Fruit fly (Drosophila melanogaster) whole organism, embryonic: ENCODE results near the gene CG3984.

ENCODE experiments used
- Ada2b ChIP-seq: fragments of 200-800 bp; sonication (Bioruptor generic); IDR thresholded peaks from 2 replicates; pipeline ENCODE4 v1.3.6; 2022; ENCODE audit warnings: missing biosample characterization, missing genetic modification characterization
- Atf-2 ChIP-seq: fragments of 200-800 bp; sonication (Bioruptor generic); optimal IDR thresholded peaks from 2 replicates; lab custom pipeline; 2016; ENCODE audit warnings: missing biosample characterization, missing genetic modification characterization
- Atf6 ChIP-seq: fragments of 200-800 bp; sonication (Bioruptor generic); IDR thresholded peaks from 2 replicates; pipeline ENCODE4 v1.3.6; 2022; ENCODE audit warnings: missing biosample characterization, missing genetic modification characterization
- BtbVII ChIP-seq: fragments of 200-800 bp; sonication (Bioruptor generic); optimal IDR thresholded peaks from 3 replicates; lab custom pipeline; 2017; ENCODE audit warnings: missing biosample characterization, mild to moderate bottlenecking, missing genetic modification characterization
- CG10431 ChIP-seq: fragments of 200-800 bp; sonication (Bioruptor generic); optimal IDR thresholded peaks from 3 replicates; lab custom pipeline; 2018; ENCODE audit warnings: missing biosample characterization, mild to moderate bottlenecking, missing genetic modification characterization
- CG10979 ChIP-seq: fragments of 200-800 bp; sonication (Bioruptor generic); optimal IDR thresholded peaks from 2 replicates; lab custom pipeline; 2018; ENCODE audit warnings: missing biosample characterization, mild to moderate bottlenecking, missing genetic modification characterization, moderate library complexity
- CG11398 ChIP-seq: fragments of 200-800 bp; sonication (Bioruptor generic); optimal IDR thresholded peaks from 2 replicates; lab custom pipeline; 2016; ENCODE audit warnings: missing biosample characterization, missing genetic modification characterization
- CG13424 ChIP-seq: fragments of 200-800 bp; sonication (Bioruptor generic); optimal IDR thresholded peaks from 2 replicates; lab custom pipeline; 2019; ENCODE audit warnings: missing biosample characterization, mild to moderate bottlenecking, missing genetic modification characterization, moderate library complexity
- CG14014 ChIP-seq: fragments of 200-800 bp; sonication (Bioruptor generic); IDR thresholded peaks from 2 replicates; pipeline ENCODE4 v1.3.6; 2022; ENCODE audit warnings: missing biosample characterization, missing genetic modification characterization
- CG14965 ChIP-seq: fragments of 200-800 bp; sonication (Bioruptor generic); optimal IDR thresholded peaks from 2 replicates; lab custom pipeline; 2016; ENCODE audit warnings: missing biosample characterization, missing genetic modification characterization, borderline replicate concordance
- CG15073 ChIP-seq: fragments of 200-800 bp; sonication (Bioruptor generic); optimal IDR thresholded peaks from 2 replicates; lab custom pipeline; 2016; ENCODE audit warnings: missing biosample characterization, missing genetic modification characterization
- CG15601 ChIP-seq: fragments of 200-800 bp; sonication (Bioruptor generic); optimal IDR thresholded peaks from 3 replicates; lab custom pipeline; 2019; ENCODE audit warnings: missing biosample characterization, mild to moderate bottlenecking, missing genetic modification characterization, moderate library complexity
- CG1603 ChIP-seq: fragments of 200-800 bp; sonication (Bioruptor generic); optimal IDR thresholded peaks from 2 replicates; lab custom pipeline; 2019; ENCODE audit warnings: missing biosample characterization, mild to moderate bottlenecking, missing genetic modification characterization, moderate library complexity
- CG17361 ChIP-seq: fragments of 200-800 bp; sonication (Bioruptor generic); IDR thresholded peaks from 3 replicates; pipeline ENCODE4 v1.3.6; 2022; ENCODE audit warnings: missing biosample characterization, missing genetic modification characterization
- CG18599 ChIP-seq: fragments of 200-800 bp; sonication (Bioruptor generic); optimal IDR thresholded peaks from 3 replicates; lab custom pipeline; 2017; ENCODE audit warnings: missing biosample characterization, missing genetic modification characterization, mild to moderate bottlenecking, moderate library complexity, missing genetic modification reagents
- CG3847 ChIP-seq: fragments of 200-800 bp; sonication (Bioruptor generic); IDR thresholded peaks from 2 replicates; pipeline ENCODE4 v1.3.6; 2022; ENCODE audit warnings: missing biosample characterization, missing genetic modification characterization
- CG43689 ChIP-seq: fragments of 200-800 bp; sonication (Bioruptor generic); IDR thresholded peaks from 2 replicates; pipeline ENCODE4 v1.3.6; 2022; ENCODE audit warnings: missing biosample characterization, missing genetic modification characterization
- CG4707 ChIP-seq: fragments of 200-800 bp; sonication (Bioruptor generic); optimal IDR thresholded peaks from 2 replicates; lab custom pipeline; 2018; ENCODE audit warnings: missing biosample characterization, mild to moderate bottlenecking, missing genetic modification characterization, moderate library complexity
- CG4854 ChIP-seq: fragments of 200-800 bp; sonication (Bioruptor generic); optimal IDR thresholded peaks from 2 replicates; lab custom pipeline; 2016; ENCODE audit warnings: missing biosample characterization, missing genetic modification characterization, inconsistent platforms
- CG7357 ChIP-seq: fragments of 200-800 bp; sonication (Bioruptor generic); IDR thresholded peaks from 3 replicates; pipeline ENCODE4 v1.3.6; 2022; ENCODE audit warnings: missing biosample characterization, missing genetic modification characterization
- CG7928 ChIP-seq: fragments of 200-800 bp; sonication (Bioruptor generic); optimal IDR thresholded peaks from 2 replicates; lab custom pipeline; 2017; ENCODE audit warnings: missing biosample characterization, mild to moderate bottlenecking, missing genetic modification characterization
- CG8281 ChIP-seq: fragments of 200-800 bp; sonication (Bioruptor generic); optimal IDR thresholded peaks from 2 replicates; lab custom pipeline; 2018; ENCODE audit warnings: missing biosample characterization, mild to moderate bottlenecking, missing genetic modification characterization, moderate library complexity
- CG9215 ChIP-seq: fragments of 200-800 bp; sonication (Bioruptor generic); IDR thresholded peaks from 2 replicates; pipeline ENCODE4 v1.3.6; 2022; ENCODE audit warnings: missing biosample characterization, missing genetic modification characterization
- Dfd ChIP-seq, 2 experiments: fragments of >200 bp; optimal IDR thresholded peaks; 2 replicates each; lab custom pipeline; 2017; ENCODE audit warnings: missing biosample characterization in 2 of 2, missing genetic modification characterization in 2 of 2
- Elba2 ChIP-seq: fragments of 200-800 bp; sonication (Bioruptor generic); optimal IDR thresholded peaks from 3 replicates; lab custom pipeline; 2016; ENCODE audit warnings: missing biosample characterization, missing genetic modification characterization
- Fer3 ChIP-seq: fragments of 200-800 bp; sonication (Bioruptor generic); optimal IDR thresholded peaks from 2 replicates; lab custom pipeline; 2018; ENCODE audit warnings: missing biosample characterization, mild to moderate bottlenecking, missing genetic modification characterization, moderate library complexity
- HmgZ ChIP-seq: fragments of 200-800 bp; sonication (Bioruptor generic); optimal IDR thresholded peaks from 2 replicates; lab custom pipeline; 2018; ENCODE audit warnings: missing biosample characterization, mild to moderate bottlenecking, missing genetic modification characterization
- Oli ChIP-seq: fragments of 200-800 bp; sonication (Bioruptor generic); optimal IDR thresholded peaks from 2 replicates; lab custom pipeline; 2018; ENCODE audit warnings: missing biosample characterization, mild to moderate bottlenecking, missing genetic modification characterization, moderate library complexity
- Opbp ChIP-seq: fragments of 200-800 bp; sonication (Bioruptor generic); IDR thresholded peaks from 3 replicates; pipeline ENCODE4 v1.3.6; 2022; ENCODE audit warnings: missing biosample characterization, missing genetic modification characterization; ENCODE audit not compliant: partially characterized antibody
- Ptx1 ChIP-seq: fragments of 200-800 bp; sonication (Bioruptor generic); IDR thresholded peaks from 2 replicates; pipeline ENCODE4 v1.3.6; 2022; ENCODE audit warnings: missing biosample characterization, missing genetic modification characterization
- Xrp1 ChIP-seq: fragments of 200-800 bp; sonication (Bioruptor generic); IDR thresholded peaks from 2 replicates; pipeline ENCODE4 v1.3.6; 2022; ENCODE audit warnings: missing biosample characterization, missing genetic modification characterization
- abd-A ChIP-seq: fragments of 200-800 bp; sonication (Bioruptor generic); optimal IDR thresholded peaks from 3 replicates; lab custom pipeline; 2019; ENCODE audit warnings: missing biosample characterization, mild to moderate bottlenecking, missing genetic modification characterization, moderate library complexity
- chm ChIP-seq: fragments of 200-800 bp; sonication (Bioruptor generic); IDR thresholded peaks from 2 replicates; pipeline ENCODE4 v1.3.6; 2022; ENCODE audit warnings: missing biosample characterization, missing genetic modification characterization
- da ChIP-seq: fragments of 200-800 bp; sonication (Bioruptor generic); optimal IDR thresholded peaks from 2 replicates; lab custom pipeline; 2016; ENCODE audit warnings: missing biosample characterization, missing genetic modification characterization
- dan ChIP-seq: fragments of 200-800 bp; sonication (Bioruptor generic); IDR thresholded peaks from 2 replicates; pipeline ENCODE4 v1.3.6; 2022; ENCODE audit warnings: missing biosample characterization, missing genetic modification characterization
- dpn ChIP-seq, 2 experiments: fragments of 200-800 bp; sonication (Bioruptor generic); optimal IDR thresholded peaks; 3 replicates each; lab custom pipeline; 2016; ENCODE audit warnings: missing biosample characterization in 2 of 2, missing genetic modification characterization in 2 of 2
- fd3F ChIP-seq: fragments of 200-800 bp; sonication (Bioruptor generic); optimal IDR thresholded peaks from 2 replicates; lab custom pipeline; 2018; ENCODE audit warnings: missing biosample characterization, mild to moderate bottlenecking, missing genetic modification characterization, moderate library complexity
- gcm ChIP-seq: fragments of 200-800 bp; sonication (Bioruptor generic); optimal IDR thresholded peaks from 2 replicates; lab custom pipeline; 2019; ENCODE audit warnings: missing biosample characterization, mild to moderate bottlenecking, missing genetic modification characterization, moderate library complexity
- gfzf ChIP-seq: fragments of 200-800 bp; sonication (Bioruptor generic); optimal IDR thresholded peaks from 2 replicates; lab custom pipeline; 2016; ENCODE audit warnings: missing biosample characterization, mild to moderate bottlenecking, missing genetic modification characterization, moderate library complexity
- knrl ChIP-seq: fragments of 200-800 bp; sonication (Bioruptor generic); IDR thresholded peaks from 3 replicates; pipeline ENCODE4 v1.3.6; 2022; ENCODE audit warnings: missing biosample characterization, missing genetic modification characterization; ENCODE audit not compliant: partially characterized antibody
- p53 ChIP-seq: fragments of 200-800 bp; sonication (Bioruptor generic); optimal IDR thresholded peaks from 2 replicates; lab custom pipeline; 2016; ENCODE audit warnings: missing biosample characterization, missing genetic modification characterization
- pho ChIP-seq: fragments of 200-800 bp; sonication (Bioruptor generic); optimal IDR thresholded peaks from 2 replicates; lab custom pipeline; 2016; ENCODE audit warnings: missing biosample characterization, missing genetic modification characterization
- sc ChIP-seq, 3 experiments: fragments of >200 bp in 2 of 3; fragments of 200-800 bp in 1 of 3; sonication (Bioruptor generic) in 1 of 3; optimal IDR thresholded peaks; 2 replicates in 2 of 3; 3 replicates in 1 of 3; lab custom pipeline; 2017; ENCODE audit warnings: mild to moderate bottlenecking in 1 of 3, missing biosample characterization in 1 of 3, missing genetic modification characterization in 1 of 3, missing genetic modification reagents in 1 of 3
- slbo ChIP-seq: fragments of 200-800 bp; sonication (Bioruptor generic); IDR thresholded peaks from 2 replicates; pipeline ENCODE4 v1.3.6; 2022; ENCODE audit warnings: missing biosample characterization, missing genetic modification characterization
- slou ChIP-seq: fragments of 200-800 bp; sonication (Bioruptor generic); optimal IDR thresholded peaks from 3 replicates; lab custom pipeline; 2016; ENCODE audit warnings: missing biosample characterization, missing genetic modification characterization
- sna ChIP-seq: fragments of 200-800 bp; sonication (Bioruptor generic); IDR thresholded peaks from 2 replicates; pipeline ENCODE4 v1.3.6; 2022; ENCODE audit warnings: missing biosample characterization, missing genetic modification characterization; ENCODE audit not compliant: partially characterized antibody
- trh ChIP-seq: fragments of 200-800 bp; sonication (Bioruptor generic); optimal IDR thresholded peaks from 2 replicates; lab custom pipeline; 2016; ENCODE audit warnings: missing biosample characterization, missing genetic modification characterization
- unpg ChIP-seq: fragments of 200-800 bp; sonication (Bioruptor generic); optimal IDR thresholded peaks from 3 replicates; lab custom pipeline; 2018; ENCODE audit warnings: missing biosample characterization, mild to moderate bottlenecking, missing genetic modification characterization, moderate library complexity
- vvl ChIP-seq: fragments of 200-800 bp; sonication (Bioruptor generic); IDR thresholded peaks from 2 replicates; pipeline ENCODE4 v1.3.6; 2022; ENCODE audit warnings: missing biosample characterization, missing genetic modification characterization
- wor ChIP-seq: fragments of 200-800 bp; sonication (Bioruptor generic); IDR thresholded peaks from 2 replicates; pipeline ENCODE4 v1.3.6; 2022; ENCODE audit warnings: missing biosample characterization, missing genetic modification characterization
- z ChIP-seq: fragments of 200-800 bp; sonication (Bioruptor generic); IDR thresholded peaks from 3 replicates; pipeline ENCODE4 v1.3.6; 2022; ENCODE audit warnings: missing biosample characterization, missing genetic modification characterization

CG3984 gene

dm6 chr3R:15117765-15118164 lies 19.2 kb upstream of the CG3984 start (continued):
- TF ChIP-seq CG14014 (GFP tag; lab: Robert Waterston, UW) (peak; percentile 9; the same call in 1 of the 2 replicates), sc (optimal IDR thresholded peaks at IDR 0.05; lab: Kevin White, UChicago) (no peak), sc (GFP tag; optimal IDR thresholded peaks at IDR 0.05; lab: Kevin White, UChicago) (no peak), gfzf (GFP tag; lab: Kevin White, UChicago) (no peak), knrl (GFP tag; lab: Robert Waterston, UW) (no peak), dan (GFP tag; lab: Robert Waterston, UW) (no peak), BtbVII (GFP tag; lab: Kevin White, UChicago) (peak; percentile 41), CG15073 (GFP tag; lab: Kevin White, UChicago) (no peak), CG13424 (peak; percentile 23), unpg (GFP tag; lab: Kevin White, UChicago) (peak; percentile 58), HmgZ (tag; lab: Kevin White, UChicago) (no peak), pho (GFP tag; lab: Kevin White, UChicago) (no peak), CG10431 (GFP tag; lab: Kevin White, UChicago) (no peak), Fer3 (tag; lab: Kevin White, UChicago) (peak; percentile 22), CG3847 (GFP tag; lab: Robert Waterston, UW) (no peak), Dfd (GFP tag; optimal IDR thresholded peaks at IDR 0.05; lab: Kevin White, UChicago) (no peak), CG9215 (GFP tag; lab: Robert Waterston, UW) (no peak), CG15601 (no peak), fd3F (GFP tag; lab: Kevin White, UChicago) (no peak), dpn (GFP tag; optimal IDR thresholded peaks at IDR 0.05; lab: Kevin White, UChicago) (peak in 1 of 2 experiments; percentile 1), sna (GFP tag; lab: Robert Waterston, UW) (no peak), CG8281 (tag; lab: Kevin White, UChicago) (peak; percentile 44), CG10979 (peak; percentile 33), Xrp1 (GFP tag; lab: Robert Waterston, UW) (peak; percentile 20; the same call in 1 of the 2 replicates), abd-A (tag; lab: Kevin White, UChicago) (peak; percentile 66), Oli (tag; lab: Kevin White, UChicago) (peak; percentile 55), gcm (peak; percentile 21), CG1603 (peak; percentile 59), CG4707 (GFP tag; lab: Kevin White, UChicago) (no peak), z (no peak), CG11398 (GFP tag; lab: Kevin White, UChicago) (no peak), CG7357 (0 out of 3 replicates have a peak, but pooled peaks have one; percentile 28), chm (GFP tag; lab: Robert Waterston, UW) (no peak), slou (GFP tag; lab: Kevin White, UChicago) (no peak), CG17361 (peak; percentile 57; the same call in 2 of the 3 replicates), wor (GFP tag; lab: Robert Waterston, UW) (no peak), CG14965 (no peak), Atf6 (no peak), p53 (no peak), CG7928 (no peak), CG18599 (GFP tag; lab: Kevin White, UChicago) (peak; percentile 69), vvl (GFP tag; lab: Robert Waterston, UW) (no peak), Atf-2 (GFP tag; lab: Kevin White, UChicago) (no peak), CG43689 (GFP tag; lab: Robert Waterston, UW) (no peak), da (GFP tag; lab: Kevin White, UChicago) (no peak), Ada2b (GFP tag; lab: Robert Waterston, UW) (peak; percentile 23; the same call in 1 of the 2 replicates), slbo (GFP tag; lab: Robert Waterston, UW) (no peak), Ptx1 (GFP tag; lab: Robert Waterston, UW) (peak; percentile 60), Opbp (GFP tag; lab: Robert Waterston, UW) (no peak), trh (GFP tag; lab: Kevin White, UChicago) (no peak), CG4854 (GFP tag; lab: Kevin White, UChicago) (no peak), Elba2 (GFP tag; lab: Kevin White, UChicago) (no peak)
